Fruit fly (Drosophila melanogaster) whole organism, embryonic: Measurements from ENCODE around the gene CG31347.

Source experiments
- B-H2 ChIP-seq: fragments of 200-800 bp; sonication (Bioruptor generic); optimal IDR thresholded peaks from 2 replicates; lab custom pipeline; 2018; ENCODE audit warnings: missing biosample characterization, mild to moderate bottlenecking, missing genetic modification characterization
- Bgb ChIP-seq: fragments of 200-800 bp; sonication (Bioruptor generic); IDR thresholded peaks from 2 replicates; pipeline ENCODE4 v1.3.6; 2022; ENCODE audit warnings: missing biosample characterization, missing genetic modification characterization; ENCODE audit not compliant: partially characterized antibody
- CG10431 ChIP-seq: fragments of 200-800 bp; sonication (Bioruptor generic); optimal IDR thresholded peaks from 3 replicates; lab custom pipeline; 2018; ENCODE audit warnings: missing biosample characterization, mild to moderate bottlenecking, missing genetic modification characterization
- CG11504 ChIP-seq: fragments of 200-800 bp; sonication (Bioruptor generic); optimal IDR thresholded peaks from 3 replicates; lab custom pipeline; 2019; ENCODE audit warnings: missing biosample characterization, mild to moderate bottlenecking, missing genetic modification characterization, moderate library complexity
- CG14710 ChIP-seq: fragments of 200-800 bp; sonication (Bioruptor generic); optimal IDR thresholded peaks from 3 replicates; lab custom pipeline; 2019; ENCODE audit warnings: missing biosample characterization, mild to moderate bottlenecking, missing genetic modification characterization, moderate library complexity
- CG16813 ChIP-seq: fragments of 200-800 bp; sonication (Bioruptor generic); IDR thresholded peaks from 3 replicates; pipeline ENCODE4 v1.3.6; 2022; ENCODE audit warnings: missing biosample characterization, missing genetic modification characterization; ENCODE audit not compliant: partially characterized antibody
- CG17359 ChIP-seq: fragments of 200-800 bp; sonication (Bioruptor generic); optimal IDR thresholded peaks from 3 replicates; lab custom pipeline; 2018; ENCODE audit warnings: missing biosample characterization, mild to moderate bottlenecking, missing genetic modification characterization, moderate library complexity
- CG2712 ChIP-seq: fragments of 200-800 bp; optimal IDR thresholded peaks from 3 replicates; lab custom pipeline; 2019; ENCODE audit warnings: missing biosample characterization, mild to moderate bottlenecking, missing genetic modification characterization, moderate library complexity
- CG2875 ChIP-seq: fragments of 200-800 bp; sonication (Bioruptor generic); optimal IDR thresholded peaks from 2 replicates; lab custom pipeline; 2017; ENCODE audit warnings: missing biosample characterization, mild to moderate bottlenecking, missing genetic modification characterization, missing genetic modification reagents
- CG31441 ChIP-seq: fragments of 200-800 bp; sonication (Bioruptor generic); IDR thresholded peaks from 2 replicates; pipeline ENCODE4 v1.3.6; 2022; ENCODE audit warnings: missing biosample characterization, missing genetic modification characterization
- CG34376 ChIP-seq: fragments of 200-800 bp; sonication (Bioruptor generic); optimal IDR thresholded peaks from 2 replicates; lab custom pipeline; 2018; ENCODE audit warnings: missing biosample characterization, mild to moderate bottlenecking, missing genetic modification characterization
- CG3847 ChIP-seq: fragments of 200-800 bp; sonication (Bioruptor generic); IDR thresholded peaks from 2 replicates; pipeline ENCODE4 v1.3.6; 2022; ENCODE audit warnings: missing biosample characterization, missing genetic modification characterization
- CG42726 ChIP-seq: fragments of 200-800 bp; sonication (Bioruptor generic); IDR thresholded peaks from 2 replicates; pipeline ENCODE4 v1.3.6; 2022; ENCODE audit warnings: missing biosample characterization, missing genetic modification characterization; ENCODE audit not compliant: partially characterized antibody
- CG4360 ChIP-seq: fragments of 200-800 bp; sonication (Bioruptor generic); IDR thresholded peaks from 2 replicates; pipeline ENCODE4 v1.3.6; 2022; ENCODE audit warnings: missing biosample characterization, missing genetic modification characterization
- CG6689 ChIP-seq: fragments of 200-800 bp; sonication (Bioruptor generic); IDR thresholded peaks from 2 replicates; pipeline ENCODE4 v1.3.6; 2022; ENCODE audit warnings: missing biosample characterization, missing genetic modification characterization
- CG6791 ChIP-seq: fragments of 200-800 bp; sonication (Bioruptor generic); IDR thresholded peaks from 3 replicates; pipeline ENCODE4 v1.3.6; 2022; ENCODE audit warnings: missing biosample characterization, missing genetic modification characterization; ENCODE audit not compliant: partially characterized antibody
- CG7987 ChIP-seq: fragments of 200-800 bp; sonication (Bioruptor generic); optimal IDR thresholded peaks from 2 replicates; lab custom pipeline; 2018; ENCODE audit warnings: missing biosample characterization, mild to moderate bottlenecking, missing genetic modification characterization, moderate library complexity
- CG9437 ChIP-seq: fragments of 200-800 bp; sonication (Bioruptor generic); optimal IDR thresholded peaks from 2 replicates; lab custom pipeline; 2018; ENCODE audit warnings: missing biosample characterization, mild to moderate bottlenecking, missing genetic modification characterization
- CHES-1-like ChIP-seq: fragments of 200-800 bp; sonication (Bioruptor generic); optimal IDR thresholded peaks from 2 replicates; lab custom pipeline; 2016; ENCODE audit warnings: missing biosample characterization, missing genetic modification characterization
- CTCF ChIP-seq: fragments of 200-800 bp; sonication (Bioruptor generic); optimal IDR thresholded peaks from 2 replicates; lab custom pipeline; 2017; ENCODE audit warnings: missing biosample characterization, mild to moderate bottlenecking, missing genetic modification characterization, moderate library complexity
- CkIIα-i1 ChIP-seq: fragments of 200-800 bp; sonication (Bioruptor generic); IDR thresholded peaks from 2 replicates; pipeline ENCODE4 v1.3.6; 2022; ENCODE audit warnings: missing biosample characterization, missing genetic modification characterization
- Dek ChIP-seq: fragments of 200-800 bp; sonication (Bioruptor generic); optimal IDR thresholded peaks from 3 replicates; lab custom pipeline; 2019; ENCODE audit warnings: missing biosample characterization, mild to moderate bottlenecking, missing genetic modification characterization, moderate library complexity
- HmgD ChIP-seq: fragments of 200-800 bp; sonication (Bioruptor generic); optimal IDR thresholded peaks from 3 replicates; lab custom pipeline; 2016; ENCODE audit warnings: missing biosample characterization, missing genetic modification characterization
- HmgZ ChIP-seq: fragments of 200-800 bp; sonication (Bioruptor generic); optimal IDR thresholded peaks from 2 replicates; lab custom pipeline; 2018; ENCODE audit warnings: missing biosample characterization, mild to moderate bottlenecking, missing genetic modification characterization
- Lhr ChIP-seq: fragments of 200-800 bp; sonication (Bioruptor generic); optimal IDR thresholded peaks from 3 replicates; lab custom pipeline; 2017; ENCODE audit warnings: mild to moderate bottlenecking, missing biosample characterization, missing genetic modification reagents, missing genetic modification characterization
- Lim3 ChIP-seq: fragments of 200-800 bp; sonication (Bioruptor generic); IDR thresholded peaks from 2 replicates; pipeline ENCODE4 v1.3.6; 2022; ENCODE audit warnings: missing biosample characterization, missing genetic modification characterization
- Pdp1 ChIP-seq, 2 experiments: fragments of 200-800 bp; sonication (Bioruptor generic); optimal IDR thresholded peaks; 3 replicates each; lab custom pipeline; 2016; ENCODE audit warnings: missing biosample characterization in 2 of 2, missing genetic modification characterization in 2 of 2, mild to moderate bottlenecking in 1 of 2, moderate library complexity in 1 of 2
- Sox102F ChIP-seq: fragments of 200-800 bp; sonication (Bioruptor generic); optimal IDR thresholded peaks from 2 replicates; lab custom pipeline; 2018; ENCODE audit warnings: missing biosample characterization, mild to moderate bottlenecking, missing genetic modification characterization, moderate library complexity
- ab ChIP-seq: fragments of 200-800 bp; sonication (Bioruptor generic); optimal IDR thresholded peaks from 2 replicates; lab custom pipeline; 2016; ENCODE audit warnings: missing biosample characterization, missing genetic modification characterization
- al ChIP-seq: fragments of 200-800 bp; sonication (Bioruptor generic); IDR thresholded peaks from 2 replicates; pipeline ENCODE4 v1.3.6; 2022; ENCODE audit warnings: missing biosample characterization, missing genetic modification characterization
- aop ChIP-seq: fragments of 200-800 bp; sonication (Bioruptor generic); IDR thresholded peaks from 2 replicates; pipeline ENCODE4 v1.3.6; 2022; ENCODE audit warnings: missing biosample characterization, missing genetic modification characterization
- ap ChIP-seq: fragments of 200-800 bp; sonication (Bioruptor generic); IDR thresholded peaks from 2 replicates; pipeline ENCODE4 v1.3.6; 2022; ENCODE audit warnings: missing biosample characterization, missing genetic modification characterization
- bbx ChIP-seq: fragments of 200-800 bp; sonication (Bioruptor generic); IDR thresholded peaks from 2 replicates; pipeline ENCODE4 v1.3.6; 2022; ENCODE audit warnings: missing biosample characterization, missing genetic modification characterization; ENCODE audit not compliant: partially characterized antibody
- chif ChIP-seq, 2 experiments: fragments of 200-800 bp; sonication (Bioruptor generic); optimal IDR thresholded peaks; 3 replicates each; lab custom pipeline; 2016; ENCODE audit warnings: missing biosample characterization in 2 of 2, missing genetic modification characterization in 2 of 2
- dan ChIP-seq: fragments of 200-800 bp; sonication (Bioruptor generic); IDR thresholded peaks from 2 replicates; pipeline ENCODE4 v1.3.6; 2022; ENCODE audit warnings: missing biosample characterization, missing genetic modification characterization
- disco-r ChIP-seq: fragments of 200-800 bp; sonication (Bioruptor generic); optimal IDR thresholded peaks from 2 replicates; lab custom pipeline; 2016; ENCODE audit warnings: missing biosample characterization, missing genetic modification characterization
- dpn ChIP-seq, 2 experiments: fragments of 200-800 bp; sonication (Bioruptor generic); optimal IDR thresholded peaks; 3 replicates each; lab custom pipeline; 2016; ENCODE audit warnings: missing biosample characterization in 2 of 2, missing genetic modification characterization in 2 of 2
- eve ChIP-seq, 2 experiments: fragments of >200 bp; optimal IDR thresholded peaks; 2 replicates each; lab custom pipeline; 2017; ENCODE audit warnings: missing biosample characterization in 2 of 2, missing genetic modification characterization in 2 of 2
- ewg ChIP-seq: fragments of 200-800 bp; sonication (Bioruptor generic); optimal IDR thresholded peaks from 3 replicates; lab custom pipeline; 2017; ENCODE audit warnings: mild to moderate bottlenecking, missing biosample characterization, missing genetic modification reagents, missing genetic modification characterization
- gfzf ChIP-seq: fragments of 200-800 bp; sonication (Bioruptor generic); optimal IDR thresholded peaks from 2 replicates; lab custom pipeline; 2016; ENCODE audit warnings: missing biosample characterization, mild to moderate bottlenecking, missing genetic modification characterization, moderate library complexity
- ind ChIP-seq: fragments of 200-800 bp; sonication (Bioruptor generic); optimal IDR thresholded peaks from 3 replicates; lab custom pipeline; 2016; ENCODE audit warnings: missing biosample characterization, missing genetic modification characterization
- insv ChIP-seq, 2 experiments: fragments of 200-800 bp; sonication (Bioruptor generic); optimal IDR thresholded peaks; 3 replicates each; lab custom pipeline; 2016 to 2018; ENCODE audit warnings: missing biosample characterization in 2 of 2, missing genetic modification characterization in 2 of 2
- knrl ChIP-seq: fragments of 200-800 bp; sonication (Bioruptor generic); IDR thresholded peaks from 3 replicates; pipeline ENCODE4 v1.3.6; 2022; ENCODE audit warnings: missing biosample characterization, missing genetic modification characterization; ENCODE audit not compliant: partially characterized antibody
- lab ChIP-seq: fragments of 200-800 bp; sonication (Bioruptor generic); optimal IDR thresholded peaks from 3 replicates; lab custom pipeline; 2017; ENCODE audit warnings: missing biosample characterization, missing genetic modification characterization, mild to moderate bottlenecking, moderate library complexity, missing genetic modification reagents
- sd ChIP-seq: fragments of 200-800 bp; sonication (Bioruptor generic); optimal IDR thresholded peaks from 3 replicates; lab custom pipeline; 2018; ENCODE audit warnings: missing biosample characterization, mild to moderate bottlenecking, missing genetic modification characterization, moderate library complexity
- sna ChIP-seq: fragments of 200-800 bp; sonication (Bioruptor generic); IDR thresholded peaks from 2 replicates; pipeline ENCODE4 v1.3.6; 2022; ENCODE audit warnings: missing biosample characterization, missing genetic modification characterization; ENCODE audit not compliant: partially characterized antibody
- ssp ChIP-seq: fragments of 200-800 bp; sonication (Bioruptor generic); IDR thresholded peaks from 2 replicates; pipeline ENCODE4 v1.3.6; 2022; ENCODE audit warnings: missing biosample characterization, missing genetic modification characterization
- trem ChIP-seq: fragments of 200-800 bp; optimal IDR thresholded peaks from 3 replicates; lab custom pipeline; 2019; ENCODE audit warnings: missing biosample characterization, mild to moderate bottlenecking, missing genetic modification characterization, moderate library complexity
- unpg ChIP-seq: fragments of 200-800 bp; sonication (Bioruptor generic); optimal IDR thresholded peaks from 3 replicates; lab custom pipeline; 2018; ENCODE audit warnings: missing biosample characterization, mild to moderate bottlenecking, missing genetic modification characterization, moderate library complexity
- zfh1 ChIP-seq: fragments of 200-800 bp; sonication (Bioruptor generic); IDR thresholded peaks from 3 replicates; pipeline ENCODE4 v1.3.6; 2022; ENCODE audit warnings: missing biosample characterization, missing genetic modification characterization

The CG31347 gene

DNA sequence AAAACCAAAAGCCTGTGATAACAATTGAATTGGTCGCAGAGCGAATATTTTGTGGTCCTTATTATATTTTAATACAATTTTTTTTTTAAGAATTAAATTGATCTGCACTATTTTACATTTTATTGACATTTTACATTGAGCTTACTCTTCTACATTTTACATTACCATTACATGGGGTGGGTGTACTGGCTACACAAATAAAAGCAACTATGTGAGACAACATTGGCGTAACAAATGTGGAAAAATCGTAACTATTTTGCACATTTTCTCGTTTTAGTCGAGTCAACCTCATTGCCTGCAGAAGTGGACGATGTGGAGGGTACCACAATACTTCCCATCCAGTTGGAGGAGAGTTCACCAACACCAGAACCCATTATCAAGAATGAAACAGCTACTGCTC, 41.9 kb downstream of the CG31347 start:
- TF ChIP-seq ab (GFP tag; lab: Kevin White, UChicago) (no peak), al (GFP tag; lab: Robert Waterston, UW) (no peak), Lhr (GFP tag; lab: Kevin White, UChicago) (peak; percentile 8), eve (GFP tag; optimal IDR thresholded peaks at IDR 0.05; lab: Kevin White, UChicago) (no peak), HmgD (GFP tag; lab: Kevin White, UChicago) (peak; percentile 24), ewg (GFP tag; lab: Kevin White, UChicago) (no peak), CG2712 (tag; lab: Kevin White, UChicago) (peak; percentile 18), insv (GFP tag; optimal IDR thresholded peaks at IDR 0.05; lab: Kevin White, UChicago) (peak in 1 of 2 experiments; percentile 61), CG9437 (GFP tag; lab: Kevin White, UChicago) (peak; percentile 93), CG11504 (tag; lab: Kevin White, UChicago) (peak; percentile 1), sd (tag; lab: Kevin White, UChicago) (peak; percentile 13), CG31441 (GFP tag; lab: Robert Waterston, UW) (no peak), dpn (GFP tag; optimal IDR thresholded peaks at IDR 0.05; lab: Kevin White, UChicago) (no peak), CG7987 (GFP tag; lab: Kevin White, UChicago) (no peak), CG3847 (GFP tag; lab: Robert Waterston, UW) (0 out of 2 replicates have a peak, but pooled peaks have one; percentile 19), Dek (peak; percentile 1), Pdp1 (GFP tag; optimal IDR thresholded peaks at IDR 0.05; lab: Kevin White, UChicago) (peak in 1 of 2 experiments; percentile 13), ap (no peak), CG10431 (GFP tag; lab: Kevin White, UChicago) (no peak), ssp (GFP tag; lab: Robert Waterston, UW) (no peak), B-H2 (GFP tag; lab: Kevin White, UChicago) (no peak), CHES-1-like (GFP tag; lab: Kevin White, UChicago) (no peak), knrl (GFP tag; lab: Robert Waterston, UW) (peak; percentile 62), CG6689 (GFP tag; lab: Robert Waterston, UW) (no peak), sna (GFP tag; lab: Robert Waterston, UW) (no peak), Lim3 (GFP tag; lab: Robert Waterston, UW) (no peak), disco-r (no peak), Sox102F (GFP tag; lab: Kevin White, UChicago) (no peak), CG6791 (GFP tag; lab: Robert Waterston, UW) (no peak), aop (GFP tag; lab: Robert Waterston, UW) (no peak), chif (GFP tag; optimal IDR thresholded peaks at IDR 0.05; lab: Kevin White, UChicago) (peak in 1 of 2 experiments; percentile 10), CG2875 (GFP tag; lab: Kevin White, UChicago) (no peak), CTCF (GFP tag; lab: Kevin White, UChicago) (peak; percentile 84), CG17359 (tag; lab: Kevin White, UChicago) (peak; percentile 22), ind (GFP tag; lab: Kevin White, UChicago) (no peak), CkIIα-i1 (GFP tag; lab: Robert Waterston, UW) (no peak), CG4360 (GFP tag; lab: Robert Waterston, UW) (no peak), lab (GFP tag; lab: Kevin White, UChicago) (no peak), HmgZ (tag; lab: Kevin White, UChicago) (peak; percentile 33), Bgb (peak; percentile 73), CG14710 (tag; lab: Kevin White, UChicago) (peak; percentile 61), dan (no peak), zfh1 (GFP tag; lab: Robert Waterston, UW) (no peak), bbx (GFP tag; lab: Robert Waterston, UW) (0 out of 2 replicates have a peak, but pooled peaks have one; percentile 10), CG34376 (GFP tag; lab: Kevin White, UChicago) (no peak), unpg (GFP tag; lab: Kevin White, UChicago) (no peak), trem (peak; percentile 30), CG16813 (GFP tag; lab: Robert Waterston, UW) (peak; percentile 66), gfzf (GFP tag; lab: Kevin White, UChicago) (peak; percentile 15), CG42726 (GFP tag; lab: Robert Waterston, UW) (0 out of 2 replicates have a peak, but pooled peaks have one; percentile 49)
